Worm (Caenorhabditis elegans): Measurements from ENCODE around the gene Y116F11B.7.

ce11 chrV:19901826-19902225 lies 53.7 kb downstream of the Y116F11B.7 start:
- TF ChIP-seq ama-1 (optimal IDR thresholded peaks at IDR 0.05) (no peak), ets-7 (tag; optimal IDR thresholded peaks at IDR 0.05) (no peak), ceh-13 (GFP tag; optimal IDR thresholded peaks at IDR 0.05) (no peak), flt-1 (GFP tag; IDR thresholded peaks at IDR 0.05) (no peak), hmg-4 (GFP tag; optimal IDR thresholded peaks at IDR 0.05) (no peak), aly-1 (tag; optimal IDR thresholded peaks at IDR 0.05) (no peak)
